Fruit fly (Drosophila melanogaster) whole organism, embryonic: ENCODE results near the gene SLC5A11.

Source experiments
- Atf6 ChIP-seq: fragments of 200-800 bp; sonication (Bioruptor generic); IDR thresholded peaks from 2 replicates; pipeline ENCODE4 v1.3.6; 2022; ENCODE audit warnings: missing biosample characterization, missing genetic modification characterization
- C15 ChIP-seq: fragments of 200-800 bp; sonication (Bioruptor generic); IDR thresholded peaks from 3 replicates; pipeline ENCODE4 v1.3.6; 2022; ENCODE audit warnings: missing biosample characterization, missing genetic modification characterization
- CG1024 ChIP-seq: fragments of 200-800 bp; sonication (Bioruptor generic); IDR thresholded peaks from 2 replicates; pipeline ENCODE4 v1.3.6; 2022; ENCODE audit warnings: missing biosample characterization, missing genetic modification characterization
- CG11085 ChIP-seq: fragments of 200-800 bp; sonication (Bioruptor generic); IDR thresholded peaks from 2 replicates; pipeline ENCODE4 v1.3.6; 2022; ENCODE audit warnings: missing biosample characterization, missing genetic modification characterization
- CG11504 ChIP-seq: fragments of 200-800 bp; sonication (Bioruptor generic); optimal IDR thresholded peaks from 3 replicates; lab custom pipeline; 2019; ENCODE audit warnings: missing biosample characterization, mild to moderate bottlenecking, missing genetic modification characterization, moderate library complexity
- CG12155 ChIP-seq: fragments of 200-800 bp; sonication (Bioruptor generic); optimal IDR thresholded peaks from 3 replicates; lab custom pipeline; 2016; ENCODE audit warnings: missing biosample characterization, missing genetic modification characterization
- CG15269 ChIP-seq: fragments of 200-800 bp; sonication (Bioruptor generic); optimal IDR thresholded peaks from 2 replicates; lab custom pipeline; 2018; ENCODE audit warnings: missing biosample characterization, mild to moderate bottlenecking, missing genetic modification characterization, moderate library complexity
- CG15514 ChIP-seq: fragments of 200-800 bp; sonication (Bioruptor generic); optimal IDR thresholded peaks from 3 replicates; lab custom pipeline; 2017; ENCODE audit warnings: missing biosample characterization, missing genetic modification characterization, mild to moderate bottlenecking, moderate library complexity, missing genetic modification reagents
- CG17912 ChIP-seq: fragments of 200-800 bp; sonication (Bioruptor generic); optimal IDR thresholded peaks from 2 replicates; lab custom pipeline; 2018; ENCODE audit warnings: missing biosample characterization, mild to moderate bottlenecking, missing genetic modification characterization
- CG30020 ChIP-seq: fragments of 200-800 bp; optimal IDR thresholded peaks from 2 replicates; lab custom pipeline; 2019; ENCODE audit warnings: missing biosample characterization, mild to moderate bottlenecking, missing genetic modification characterization, moderate library complexity
- CG31365 ChIP-seq: fragments of 200-800 bp; sonication (Bioruptor generic); optimal IDR thresholded peaks from 2 replicates; lab custom pipeline; 2018; ENCODE audit warnings: missing biosample characterization, mild to moderate bottlenecking, missing genetic modification characterization
- CG3163 ChIP-seq: fragments of 200-800 bp; sonication (Bioruptor generic); optimal IDR thresholded peaks from 3 replicates; lab custom pipeline; 2016; ENCODE audit warnings: missing biosample characterization, missing genetic modification characterization
- CG33213 ChIP-seq: fragments of 200-800 bp; sonication (Bioruptor generic); optimal IDR thresholded peaks from 3 replicates; lab custom pipeline; 2016; ENCODE audit warnings: missing biosample characterization, missing genetic modification characterization
- CG6689 ChIP-seq: fragments of 200-800 bp; sonication (Bioruptor generic); IDR thresholded peaks from 2 replicates; pipeline ENCODE4 v1.3.6; 2022; ENCODE audit warnings: missing biosample characterization, missing genetic modification characterization
- CG6765 ChIP-seq: fragments of 200-800 bp; sonication (Bioruptor generic); optimal IDR thresholded peaks from 3 replicates; lab custom pipeline; 2017; ENCODE audit warnings: missing biosample characterization, mild to moderate bottlenecking, missing genetic modification characterization
- CG7271 ChIP-seq: fragments of 200-800 bp; sonication (Bioruptor generic); optimal IDR thresholded peaks from 2 replicates; lab custom pipeline; 2018; ENCODE audit warnings: missing biosample characterization, mild to moderate bottlenecking, missing genetic modification characterization, moderate library complexity
- CG7928 ChIP-seq: fragments of 200-800 bp; sonication (Bioruptor generic); optimal IDR thresholded peaks from 2 replicates; lab custom pipeline; 2017; ENCODE audit warnings: missing biosample characterization, mild to moderate bottlenecking, missing genetic modification characterization
- CG8765 ChIP-seq: fragments of 200-800 bp; sonication (Bioruptor generic); IDR thresholded peaks from 2 replicates; pipeline ENCODE4 v1.3.6; 2022; ENCODE audit warnings: missing biosample characterization, missing genetic modification characterization
- CG8924 ChIP-seq: fragments of 200-800 bp; optimal IDR thresholded peaks from 3 replicates; lab custom pipeline; 2019; ENCODE audit warnings: missing biosample characterization, mild to moderate bottlenecking, missing genetic modification characterization, moderate library complexity
- CTCF ChIP-seq: fragments of 200-800 bp; sonication (Bioruptor generic); optimal IDR thresholded peaks from 2 replicates; lab custom pipeline; 2017; ENCODE audit warnings: missing biosample characterization, mild to moderate bottlenecking, missing genetic modification characterization, moderate library complexity
- Dip3 ChIP-seq: fragments of 200-800 bp; sonication (Bioruptor generic); optimal IDR thresholded peaks from 3 replicates; lab custom pipeline; 2016; ENCODE audit warnings: missing biosample characterization, missing genetic modification characterization
- Dll ChIP-seq: fragments of 200-800 bp; sonication (Bioruptor generic); IDR thresholded peaks from 4 replicates; pipeline ENCODE4 v1.3.6; 2022; ENCODE audit warnings: missing biosample characterization, missing genetic modification characterization; ENCODE audit not compliant: partially characterized antibody
- E2f2 ChIP-seq: fragments of 200-800 bp; sonication (Bioruptor generic); IDR thresholded peaks from 2 replicates; pipeline ENCODE4 v1.3.6; 2022; ENCODE audit warnings: missing biosample characterization, missing genetic modification characterization
- Eip74EF ChIP-seq, 2 experiments: fragments of 200-800 bp in 1 of 2; fragments of >200 bp in 1 of 2; sonication (Bioruptor generic) in 1 of 2; optimal IDR thresholded peaks; 2 replicates each; lab custom pipeline; 2017 to 2019; ENCODE audit warnings: missing biosample characterization in 2 of 2, missing genetic modification characterization in 2 of 2, mild to moderate bottlenecking in 1 of 2, moderate library complexity in 1 of 2
- GATAe ChIP-seq: fragments of 200-800 bp; sonication (Bioruptor generic); conservative IDR thresholded peaks from 2 replicates; pipeline ENCODE4 v1.3.6; 2022; ENCODE audit warnings: missing biosample characterization, missing genetic modification characterization
- NFAT ChIP-seq: fragments of 200-800 bp; sonication (Bioruptor generic); IDR thresholded peaks from 2 replicates; pipeline ENCODE4 v1.3.6; 2022; ENCODE audit warnings: missing biosample characterization, missing genetic modification characterization
- Nf-YA ChIP-seq: fragments of 200-800 bp; sonication (Bioruptor generic); IDR thresholded peaks from 2 replicates; pipeline ENCODE4 v1.3.6; 2022; ENCODE audit warnings: missing biosample characterization, missing genetic modification characterization
- PHDP ChIP-seq: fragments of 200-800 bp; sonication (Bioruptor generic); optimal IDR thresholded peaks from 3 replicates; lab custom pipeline; 2018; ENCODE audit warnings: missing biosample characterization, mild to moderate bottlenecking, missing genetic modification characterization, moderate library complexity
- Sry-β ChIP-seq: fragments of 200-800 bp; sonication (Bioruptor generic); optimal IDR thresholded peaks from 2 replicates; lab custom pipeline; 2018; ENCODE audit warnings: missing biosample characterization, mild to moderate bottlenecking, missing genetic modification characterization, moderate library complexity
- Stat92E ChIP-seq, 3 experiments: fragments of >200 bp in 2 of 3; fragments of 200-800 bp in 1 of 3; sonication (Bioruptor generic) in 1 of 3; optimal IDR thresholded peaks; 2 replicates each; lab custom pipeline; 2017 to 2019; ENCODE audit warnings: missing biosample characterization in 3 of 3, missing genetic modification characterization in 3 of 3, mild to moderate bottlenecking in 1 of 3, moderate library complexity in 1 of 3
- Trl ChIP-seq, 3 experiments: fragments of >200 bp in 2 of 3; fragments of 200-800 bp in 1 of 3; sonication (Bioruptor generic) in 1 of 3; optimal IDR thresholded peaks; 2 replicates in 1 of 3; 3 replicates in 2 of 3; lab custom pipeline; 2016 to 2017; ENCODE audit warnings: missing biosample characterization in 1 of 3, missing genetic modification characterization in 1 of 3
- ase ChIP-seq: fragments of 200-800 bp; sonication (Bioruptor generic); IDR thresholded peaks from 3 replicates; pipeline ENCODE4 v1.3.6; 2022; ENCODE audit warnings: missing biosample characterization, missing genetic modification characterization
- bigmax ChIP-seq: fragments of 200-800 bp; sonication (Bioruptor generic); optimal IDR thresholded peaks from 2 replicates; lab custom pipeline; 2018; ENCODE audit warnings: missing biosample characterization, mild to moderate bottlenecking, missing genetic modification characterization
- en ChIP-seq: fragments of 200-800 bp; sonication (Bioruptor generic); optimal IDR thresholded peaks from 2 replicates; lab custom pipeline; 2016; ENCODE audit warnings: missing biosample characterization, missing genetic modification characterization
- fd64A ChIP-seq: fragments of 200-800 bp; sonication (Bioruptor generic); optimal IDR thresholded peaks from 3 replicates; lab custom pipeline; 2018; ENCODE audit warnings: missing biosample characterization, mild to moderate bottlenecking, missing genetic modification characterization
- fru ChIP-seq: fragments of >200 bp; optimal IDR thresholded peaks from 2 replicates; lab custom pipeline; 2017
- grau ChIP-seq: fragments of 200-800 bp; optimal IDR thresholded peaks from 3 replicates; lab custom pipeline; 2019; ENCODE audit warnings: missing biosample characterization, mild to moderate bottlenecking, missing genetic modification characterization, moderate library complexity
- gt ChIP-seq: fragments of 200-800 bp; sonication (Bioruptor generic); IDR thresholded peaks from 2 replicates; pipeline ENCODE4 v1.3.6; 2022; ENCODE audit warnings: missing biosample characterization, missing genetic modification characterization
- kah ChIP-seq: fragments of 200-800 bp; sonication (Bioruptor generic); optimal IDR thresholded peaks from 2 replicates; lab custom pipeline; 2018; ENCODE audit warnings: missing biosample characterization, mild to moderate bottlenecking, missing genetic modification characterization
- lilli ChIP-seq: fragments of 200-800 bp; sonication (Bioruptor generic); optimal IDR thresholded peaks from 3 replicates; lab custom pipeline; 2016; ENCODE audit warnings: missing biosample characterization, missing genetic modification characterization
- oc ChIP-seq: fragments of 200-800 bp; sonication (Bioruptor generic); optimal IDR thresholded peaks from 2 replicates; lab custom pipeline; 2018; ENCODE audit warnings: missing biosample characterization, mild to moderate bottlenecking, missing genetic modification characterization, moderate library complexity
- pan ChIP-seq, 4 experiments: fragments of >200 bp in 3 of 4; fragments of 200-800 bp in 1 of 4; sonication (Bioruptor generic) in 1 of 4; optimal IDR thresholded peaks in 3 of 4; IDR thresholded peaks in 1 of 4; 2 replicates each; pipeline versions ENCODE4 v1.3.6 to Lab custom; 2017 to 2022; ENCODE audit warnings: missing biosample characterization in 2 of 4, missing genetic modification characterization in 2 of 4, mixed read lengths in 1 of 4
- peb ChIP-seq: fragments of 200-800 bp; sonication (Bioruptor generic); IDR thresholded peaks from 2 replicates; pipeline ENCODE4 v1.3.6; 2022; ENCODE audit warnings: missing biosample characterization, missing genetic modification characterization
- pho ChIP-seq: fragments of 200-800 bp; sonication (Bioruptor generic); optimal IDR thresholded peaks from 2 replicates; lab custom pipeline; 2016; ENCODE audit warnings: missing biosample characterization, missing genetic modification characterization
- pzg ChIP-seq: fragments of 200-800 bp; sonication (Bioruptor generic); optimal IDR thresholded peaks from 3 replicates; lab custom pipeline; 2018; ENCODE audit warnings: missing biosample characterization, mild to moderate bottlenecking, missing genetic modification characterization, moderate library complexity
- rib ChIP-seq: fragments of 200-800 bp; sonication (Bioruptor generic); IDR thresholded peaks from 2 replicates; pipeline ENCODE4 v1.3.6; 2022; ENCODE audit warnings: missing biosample characterization, missing genetic modification characterization
- sisA ChIP-seq: fragments of 200-800 bp; sonication (Bioruptor generic); IDR thresholded peaks from 2 replicates; pipeline ENCODE4 v1.3.6; 2022; ENCODE audit warnings: missing biosample characterization, missing genetic modification characterization
- so ChIP-seq: fragments of 200-800 bp; sonication (Bioruptor generic); IDR thresholded peaks from 3 replicates; pipeline ENCODE4 v1.3.6; 2022; ENCODE audit warnings: missing biosample characterization, missing genetic modification characterization
- sob ChIP-seq: fragments of 200-800 bp; sonication (Bioruptor generic); IDR thresholded peaks from 2 replicates; pipeline ENCODE4 v1.3.6; 2022; ENCODE audit warnings: missing biosample characterization, missing genetic modification characterization
- usp ChIP-seq: fragments of >200 bp; optimal IDR thresholded peaks from 2 replicates; lab custom pipeline; 2017; ENCODE audit warnings: missing biosample characterization, missing genetic modification characterization

SLC5A11 gene

DNA sequence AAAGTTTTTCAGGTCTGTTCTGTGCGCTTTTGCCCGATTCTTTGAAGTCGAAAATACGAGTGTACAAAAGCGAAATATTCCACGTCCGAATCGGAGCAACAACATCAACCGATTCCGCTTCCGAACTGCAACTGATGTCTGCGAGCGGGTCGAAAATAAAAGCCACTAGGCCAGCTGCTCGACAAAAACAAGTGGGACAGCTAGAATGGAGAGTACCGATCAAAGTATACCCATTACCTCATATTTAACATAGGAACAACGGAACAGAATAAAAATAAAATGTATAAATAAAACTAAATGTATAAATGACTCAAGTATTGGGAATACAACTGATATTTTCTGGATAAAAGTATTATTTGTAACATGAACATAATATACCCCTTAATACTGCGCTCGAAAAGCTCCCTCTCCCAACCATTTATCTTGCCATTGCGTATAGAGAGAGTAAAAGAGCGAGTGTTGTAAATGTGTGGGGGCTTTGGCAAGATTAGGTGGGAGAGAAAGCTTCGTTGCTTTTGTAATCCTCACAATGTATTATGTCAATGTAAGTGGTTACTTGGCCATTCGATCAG is at the start of gene SLC5A11 (continued):
- peak; percentile 92 for TF ChIP-seq CG15514
- peak in 1 of 2 experiments; percentile 100 for TF ChIP-seq Eip74EF (GFP tag; optimal IDR thresholded peaks at IDR 0.05; lab: Kevin White, UChicago)
- no peak for TF ChIP-seq fru (lab: Kevin White, UChicago)
- peak; percentile 83; the same call in 1 of the 2 replicates for TF ChIP-seq gt (GFP tag; lab: Robert Waterston, UW)
- TF ChIP-seq pzg (GFP tag; lab: Kevin White, UChicago), result peak; percentile 16
- TF ChIP-seq CG7271 (tag; lab: Kevin White, UChicago), result peak; percentile 66
- TF ChIP-seq rib (GFP tag; lab: Robert Waterston, UW), result peak; percentile 95
- peak; percentile 50 for TF ChIP-seq CTCF (GFP tag; lab: Kevin White, UChicago)
- TF ChIP-seq CG8765, result peak; percentile 85; the same call in 1 of the 2 replicates
- TF ChIP-seq CG11085, result peak; percentile 94
- no peak for TF ChIP-seq Dll (GFP tag; lab: Robert Waterston, UW)
- TF ChIP-seq kah (GFP tag; lab: Kevin White, UChicago), result peak; percentile 89
- peak; percentile 99 for TF ChIP-seq sob (GFP tag; lab: Robert Waterston, UW)
- TF ChIP-seq E2f2 (GFP tag; lab: Robert Waterston, UW), result peak; percentile 75
- TF ChIP-seq CG11504 (tag; lab: Kevin White, UChicago), result peak; percentile 93
- TF ChIP-seq Sry-β (GFP tag; lab: Kevin White, UChicago), result peak; percentile 44
- peak; percentile 92 for TF ChIP-seq GATAe (GFP tag; lab: Robert Waterston, UW)
- peak; percentile 92 for TF ChIP-seq Dip3 (GFP tag; lab: Kevin White, UChicago)
- TF ChIP-seq CG30020 (tag; lab: Kevin White, UChicago), result peak; percentile 84
- TF ChIP-seq CG7928 (GFP tag; lab: Kevin White, UChicago), result peak; percentile 64
- TF ChIP-seq pho (GFP tag; lab: Kevin White, UChicago), result peak; percentile 52
- TF ChIP-seq CG6765 (GFP tag; lab: Kevin White, UChicago), result peak; percentile 95
- TF ChIP-seq C15 (GFP tag; lab: Robert Waterston, UW), result peak; percentile 97
- TF ChIP-seq lilli, result peak; percentile 99
- TF ChIP-seq CG1024, result peak; percentile 94
- peak; percentile 98 for TF ChIP-seq peb
- TF ChIP-seq CG8924 (tag; lab: Kevin White, UChicago), result peak; percentile 100
- TF ChIP-seq oc (tag; lab: Kevin White, UChicago), result peak; percentile 83
- TF ChIP-seq CG12155 (GFP tag; lab: Kevin White, UChicago), result peak; percentile 98
- peak; percentile 95 for TF ChIP-seq ase
- TF ChIP-seq CG15269 (tag; lab: Kevin White, UChicago), result peak; percentile 97
- TF ChIP-seq Trl (optimal IDR thresholded peaks at IDR 0.05; lab: Kevin White, UChicago), result peak; percentile 83 to 99
- TF ChIP-seq Trl (GFP tag; optimal IDR thresholded peaks at IDR 0.05; lab: Kevin White, UChicago), result peak; percentile 96
- peak; percentile 97 for TF ChIP-seq CG6689
- peak; percentile 87 for TF ChIP-seq fd64A
- TF ChIP-seq CG33213 (GFP tag; lab: Kevin White, UChicago), result peak; percentile 96
- TF ChIP-seq CG31365 (tag; lab: Kevin White, UChicago), result peak; percentile 82
- peak; percentile 99 for TF ChIP-seq sisA (GFP tag; lab: Robert Waterston, UW)
- TF ChIP-seq CG17912 (GFP tag; lab: Kevin White, UChicago), result peak; percentile 59
- TF ChIP-seq en, result no peak
- TF ChIP-seq pan (optimal IDR thresholded peaks at IDR 0.05; lab: Kevin White, UChicago), result no peak
- peak in 1 of 2 experiments; percentile 98 for TF ChIP-seq pan (GFP tag; optimal IDR thresholded peaks at IDR 0.05 in 1 of 2, IDR thresholded peaks at IDR 0.05 in 1 of 2)
- peak; percentile 45 for TF ChIP-seq bigmax (GFP tag; lab: Kevin White, UChicago)
- peak; percentile 99 for TF ChIP-seq so (GFP tag; lab: Robert Waterston, UW)
- TF ChIP-seq Stat92E (GFP tag; optimal IDR thresholded peaks at IDR 0.05; lab: Kevin White, UChicago), result peak in 1 of 3 experiments; percentile 98
- peak; percentile 46 for TF ChIP-seq CG3163 (GFP tag; lab: Kevin White, UChicago)
- peak; percentile 100 for TF ChIP-seq Atf6 (GFP tag; lab: Robert Waterston, UW)
- TF ChIP-seq grau, result peak; percentile 92
- TF ChIP-seq NFAT (GFP tag; lab: Robert Waterston, UW), result peak; percentile 91
- TF ChIP-seq PHDP (tag; lab: Kevin White, UChicago), result peak; percentile 97
- TF ChIP-seq usp (GFP tag; lab: Kevin White, UChicago), result no peak
- peak; percentile 77 for TF ChIP-seq Nf-YA
